Worm (Caenorhabditis elegans): ENCODE data around the gene Y45F10D.15.

DNA sequence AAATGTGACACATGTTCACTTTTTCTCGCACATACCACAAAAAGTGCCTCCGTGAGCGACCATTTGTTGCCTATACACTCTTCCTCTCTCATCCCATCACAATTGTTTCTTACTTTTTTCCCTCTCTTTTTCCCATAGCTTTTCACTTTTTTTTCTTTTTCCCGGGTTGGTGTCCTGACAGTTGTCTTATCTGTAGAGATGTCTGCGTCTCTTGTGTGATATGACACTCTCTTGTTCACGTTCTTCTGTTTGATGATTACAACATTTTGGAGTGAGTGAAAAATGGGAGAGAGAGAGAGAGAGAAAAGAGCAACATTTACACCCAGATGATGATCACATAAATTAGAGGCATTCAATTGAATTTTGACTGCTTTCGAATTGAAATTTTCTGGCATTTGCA lies 5.6 kb upstream of the Y45F10D.15 start:
- TF ChIP-seq unc-86 (tag; optimal IDR thresholded peaks at IDR 0.05) (no peak), pha-4 (tag; optimal IDR thresholded peaks at IDR 0.05) (no peak), T23F11.4 (GFP tag; optimal IDR thresholded peaks at IDR 0.05) (no peak), hlh-30 (tag; optimal IDR thresholded peaks at IDR 0.05; ENCODE audit: insufficient read depth) (no peak), npax-4 (tag; optimal IDR thresholded peaks at IDR 0.05) (no peak), K09A11.1 (tag; optimal IDR thresholded peaks at IDR 0.05; ENCODE audit: insufficient read depth) (no peak), C38D4.7 (GFP tag; optimal IDR thresholded peaks at IDR 0.05) (no peak), sox-4 (tag; optimal IDR thresholded peaks at IDR 0.05) (no peak), ama-1 (optimal IDR thresholded peaks at IDR 0.05) (no peak)
